Worm (Caenorhabditis elegans): ENCODE results near the gene T22F3.7.
"Not testable (repeated sequence)": the region's sequence is repeated elsewhere in the genome, so short reads cannot be mapped to it uniquely, and the experiment has no call there.

The T22F3.7 gene

DNA sequence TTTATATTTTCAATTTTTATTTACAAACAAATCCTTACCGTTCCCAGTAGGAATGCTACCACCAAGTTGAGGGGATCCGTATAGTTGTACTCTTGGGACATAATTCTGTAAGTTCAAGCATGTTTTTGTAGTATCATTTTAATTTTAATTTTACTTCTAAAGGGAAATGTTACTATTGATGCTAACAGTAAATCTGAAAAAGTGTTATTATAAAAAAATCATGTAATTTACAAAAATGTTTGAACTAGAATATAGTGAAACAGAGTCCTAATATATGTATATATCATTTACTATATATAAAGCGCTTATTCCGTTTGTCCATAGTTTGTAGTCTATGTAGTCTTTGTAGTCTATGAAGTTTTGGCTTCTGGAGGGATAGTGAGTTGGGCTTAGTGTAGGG is 20.1 kb upstream of the T22F3.7 start, which contains the start of gene srx-93:
Gene srx-93, minus strand, starts transcription at position 101 of the 400 bp plus-strand sequence.
- TF ChIP-seq ceh-79 (tag; optimal IDR thresholded peaks at IDR 0.05); mxl-1 (tag; optimal IDR thresholded peaks at IDR 0.05); Y53F4B.3 (GFP tag; IDR thresholded peaks at IDR 0.05): not testable (repeated sequence)

DNA sequence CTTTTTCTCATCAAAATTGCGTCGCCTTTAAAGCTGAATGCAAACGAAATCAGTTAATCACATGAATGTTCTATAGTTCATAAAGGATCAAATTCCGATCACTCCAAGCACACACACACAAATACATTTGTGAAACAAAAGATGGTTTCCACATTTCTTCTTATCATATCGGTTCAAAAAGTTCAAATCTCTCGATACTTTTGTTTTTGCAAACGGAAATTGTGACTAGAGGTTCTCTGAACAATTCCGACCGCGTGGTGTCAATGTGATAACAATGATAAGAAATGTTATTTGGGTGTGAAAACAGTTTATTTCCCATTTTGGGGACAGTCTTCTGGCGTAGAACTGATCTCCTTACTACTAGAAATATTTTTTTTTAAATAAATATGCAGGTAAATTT is 16.4 kb upstream of the T22F3.7 start:
- TF ChIP-seq tbx-9 (tag; optimal IDR thresholded peaks at IDR 0.05; ENCODE audit: borderline replicate concordance) (no peak), Y79H2A.3 (GFP tag; conservative IDR thresholded peaks at IDR 0.05) (no peak), egl-44 (GFP tag; IDR thresholded peaks at IDR 0.05) (no peak), Y53F4B.3 (GFP tag; IDR thresholded peaks at IDR 0.05) (no peak), Y53G8AR.9 (GFP tag; conservative IDR thresholded peaks at IDR 0.05) (no peak), cebp-2 (GFP tag; IDR thresholded peaks at IDR 0.05) (no peak), snpc-4 (GFP tag; optimal IDR thresholded peaks at IDR 0.05) (no peak), snpc-4 (tag; optimal IDR thresholded peaks at IDR 0.05) (no peak), lag-1 (GFP tag; IDR thresholded peaks at IDR 0.05) (no peak), aptf-2 (GFP tag; conservative IDR thresholded peaks at IDR 0.05) (no peak), let-607 (tag; optimal IDR thresholded peaks at IDR 0.05) (no peak), nhr-179 (tag; optimal IDR thresholded peaks at IDR 0.05) (no peak), tlf-1 (GFP tag; optimal IDR thresholded peaks at IDR 0.05) (no peak), F49E8.2 (tag; optimal IDR thresholded peaks at IDR 0.05; ENCODE audit: insufficient read depth) (no peak), egrh-3 (GFP tag; IDR thresholded peaks at IDR 0.05) (no peak), bed-2 (GFP tag; IDR thresholded peaks at IDR 0.05) (no peak), D2030.7 (GFP tag; IDR thresholded peaks at IDR 0.05) (no peak), lir-1 (GFP tag; conservative IDR thresholded peaks at IDR 0.05) (no peak), ztf-26 (tag; optimal IDR thresholded peaks at IDR 0.05) (no peak)

ce11 chrV:3614397-3614796 is 13.9 kb upstream of the T22F3.7 start, which contains the start of gene T22F3.11:
Gene T22F3.11, minus strand, starts transcription at chrV:3614553.
- TF ChIP-seq F52B5.7 (tag; optimal IDR thresholded peaks at IDR 0.05) (no peak), Y53F4B.3 (GFP tag; IDR thresholded peaks at IDR 0.05) (no peak), snpc-3.4 (tag; optimal IDR thresholded peaks at IDR 0.05) (no peak), let-607 (tag; optimal IDR thresholded peaks at IDR 0.05) (no peak), ceh-58 (GFP tag; IDR thresholded peaks at IDR 0.05) (no peak), nfya-2 (GFP tag; IDR thresholded peaks at IDR 0.05) (no peak), cebp-2 (GFP tag; IDR thresholded peaks at IDR 0.05) (no peak), rcor-1 (GFP tag; IDR thresholded peaks at IDR 0.05) (no peak), nhr-120 (GFP tag; IDR thresholded peaks at IDR 0.05) (no peak), T26A5.8 (tag; optimal IDR thresholded peaks at IDR 0.05) (no peak), madf-10 (tag; optimal IDR thresholded peaks at IDR 0.05) (no peak), dpff-1 (tag; optimal IDR thresholded peaks at IDR 0.05) (no peak), akir-1 (GFP tag; optimal IDR thresholded peaks at IDR 0.05) (no peak)

DNA sequence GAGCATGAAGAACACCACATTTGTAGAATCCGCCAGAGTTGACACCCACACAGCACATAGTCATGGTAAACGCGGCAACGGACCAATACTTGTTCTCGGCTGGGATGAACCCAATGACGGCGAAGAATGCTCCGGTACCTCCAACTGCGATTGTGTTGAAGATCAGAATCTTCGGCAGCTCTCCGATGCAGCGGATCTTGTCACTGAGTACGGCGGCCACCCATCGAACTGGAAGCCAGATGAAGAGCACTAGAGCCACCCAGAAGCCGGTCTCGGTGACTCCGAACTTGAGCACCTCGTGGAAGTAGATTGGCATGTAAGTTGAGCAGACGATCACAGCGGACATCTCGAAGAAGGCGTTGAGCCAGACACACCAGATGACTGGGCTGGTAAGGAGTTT is 12.6 kb upstream of the T22F3.7 start:
- TF ChIP-seq cebp-2 (GFP tag; IDR thresholded peaks at IDR 0.05) (no peak), F52B5.7 (tag; optimal IDR thresholded peaks at IDR 0.05) (no peak), zfh-2 (GFP tag; conservative IDR thresholded peaks at IDR 0.05) (peak; percentile 58; the same call in 1 of the 2 replicates)

ce11 chrV:3611654-3612053 is 11.2 kb upstream of the T22F3.7 start, which contains the start of gene T22F3.10:
Gene T22F3.10, minus strand, starts transcription at chrV:3611754.
- TF ChIP-seq somi-1 (GFP tag; optimal IDR thresholded peaks at IDR 0.05) (no peak), nhr-120 (GFP tag; IDR thresholded peaks at IDR 0.05) (no peak), ztf-22 (GFP tag; optimal IDR thresholded peaks at IDR 0.05) (no peak), zim-3 (tag; optimal IDR thresholded peaks at IDR 0.05) (no peak), B0336.3 (GFP tag; IDR thresholded peaks at IDR 0.05) (no peak), ceh-91 (GFP tag; IDR thresholded peaks at IDR 0.05) (no peak), ztf-18 (tag; optimal IDR thresholded peaks at IDR 0.05) (no peak)
